Fruit fly (Drosophila melanogaster): ENCODE measurements around the gene Wnt4.

Wnt4 gene

DNA sequence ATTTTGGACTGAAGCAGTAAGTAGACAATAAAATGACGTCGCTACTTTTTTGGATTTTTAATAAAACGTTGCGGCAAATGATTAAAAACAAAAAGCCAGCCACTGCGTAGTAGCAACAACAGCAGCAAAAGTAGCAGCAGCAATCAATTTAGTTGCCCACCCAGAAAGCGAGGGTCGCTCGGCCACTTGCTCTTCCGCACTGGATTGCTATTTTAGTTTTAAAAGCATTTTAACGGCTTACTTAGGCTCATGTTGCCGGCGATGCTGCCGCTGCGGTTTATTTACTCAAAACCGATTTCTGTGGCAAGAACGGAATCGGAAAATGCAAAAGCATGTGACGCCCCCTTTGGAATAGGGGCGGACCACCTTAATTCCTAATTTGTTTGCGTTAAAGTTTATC lies 14.4 kb downstream of the Wnt4 start:
- no peak for TF ChIP-seq CG17801 (GFP tag; optimal IDR thresholded peaks at IDR 0.05; ENCODE audit: partially characterized antibody)

DNA sequence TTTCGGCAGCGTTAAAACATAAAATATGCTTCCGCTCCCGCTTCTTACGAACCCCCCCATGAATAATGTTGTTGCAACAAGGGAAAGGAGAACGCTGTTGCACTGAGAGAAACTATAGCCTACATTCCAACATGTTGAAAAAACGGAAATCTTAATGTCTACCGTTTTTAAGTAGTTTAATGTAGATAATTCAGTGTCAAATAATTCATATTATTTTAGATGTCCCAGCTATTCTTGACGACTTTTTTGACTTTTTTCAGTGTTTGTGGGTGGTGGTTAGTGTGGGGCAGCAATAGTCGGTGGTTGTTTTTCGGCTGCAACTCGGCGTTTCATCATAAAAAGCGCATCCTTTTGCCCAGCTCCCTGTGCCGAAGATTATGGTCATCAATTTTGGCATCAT lies 15.0 kb downstream of the Wnt4 start:
- TF ChIP-seq CG17801 (GFP tag; optimal IDR thresholded peaks at IDR 0.05; ENCODE audit: partially characterized antibody), result no peak

DNA sequence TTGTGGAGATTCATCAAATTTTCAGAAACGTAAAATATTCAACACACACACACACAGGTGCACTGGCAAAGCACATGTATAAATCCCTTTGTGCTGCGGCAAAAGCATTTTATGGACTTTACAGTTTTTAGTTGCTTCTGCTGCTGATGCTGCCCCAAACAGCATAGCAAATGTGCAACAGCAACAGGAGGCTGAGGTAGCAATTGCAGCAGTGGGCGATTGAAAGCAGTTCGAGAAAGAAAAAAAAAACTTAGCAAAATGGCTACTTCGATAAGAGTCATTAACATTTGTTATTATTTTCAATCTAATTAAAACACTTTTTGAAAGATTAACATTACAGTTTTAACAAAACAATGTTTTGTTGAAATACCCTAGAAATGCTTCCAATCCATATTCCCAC lies 16.7 kb downstream of the Wnt4 start:
- TF ChIP-seq CG17801 (GFP tag; optimal IDR thresholded peaks at IDR 0.05; ENCODE audit: partially characterized antibody), result no peak

DNA sequence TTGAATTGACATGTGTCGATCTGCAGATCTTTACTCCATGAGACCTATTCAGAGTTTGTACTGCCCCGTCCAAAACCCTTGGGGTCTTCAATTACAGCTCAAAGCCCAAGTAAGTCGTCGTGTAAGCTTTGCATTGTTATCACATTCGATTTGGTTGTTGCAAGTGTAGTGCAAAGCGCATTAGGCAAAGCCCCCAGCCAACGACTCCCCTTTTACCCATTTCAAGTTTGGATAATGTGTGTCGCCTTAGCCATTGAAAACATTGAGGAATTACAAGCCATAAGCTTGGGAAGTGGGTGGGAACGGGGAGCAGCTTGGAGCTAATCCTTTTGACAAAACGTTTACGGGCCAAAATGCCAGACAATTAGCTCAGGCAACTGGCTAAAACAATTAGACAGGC lies 17.5 kb downstream of the Wnt4 start:
- TF ChIP-seq CG17801 (GFP tag; optimal IDR thresholded peaks at IDR 0.05; ENCODE audit: partially characterized antibody), result no peak

- TF ChIP-seq CG17801 (GFP tag; optimal IDR thresholded peaks at IDR 0.05; ENCODE audit: partially characterized antibody), result no peak
Observed at dm6 chr2L:7258105-7258504, 18.9 kb downstream of the Wnt4 start.

DNA sequence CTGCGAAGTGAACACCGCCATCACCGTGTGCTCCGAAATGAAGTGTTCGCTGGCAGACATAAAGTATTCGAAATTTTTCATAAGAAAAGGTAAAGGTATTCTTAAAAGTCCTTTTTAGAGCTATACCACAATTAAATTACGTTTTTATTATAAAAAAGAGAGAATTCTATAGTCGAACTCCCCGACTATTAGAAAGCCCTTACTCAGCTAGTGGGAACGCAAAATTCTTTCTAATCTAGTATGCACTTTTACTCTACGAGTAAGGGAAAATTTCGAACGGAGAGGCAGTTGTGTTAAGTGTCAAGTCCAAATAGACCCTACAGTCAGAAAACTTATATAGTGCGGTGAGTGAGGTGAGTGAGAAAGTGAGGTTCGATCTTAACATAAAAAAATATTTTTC lies 19.8 kb downstream of the Wnt4 start, which contains the start of gene CG31909:
Gene CG31909, plus strand, starts transcription at position 301 of the 400 bp plus-strand sequence.
- no peak for TF ChIP-seq CG17801 (GFP tag; optimal IDR thresholded peaks at IDR 0.05; ENCODE audit: partially characterized antibody)

DNA sequence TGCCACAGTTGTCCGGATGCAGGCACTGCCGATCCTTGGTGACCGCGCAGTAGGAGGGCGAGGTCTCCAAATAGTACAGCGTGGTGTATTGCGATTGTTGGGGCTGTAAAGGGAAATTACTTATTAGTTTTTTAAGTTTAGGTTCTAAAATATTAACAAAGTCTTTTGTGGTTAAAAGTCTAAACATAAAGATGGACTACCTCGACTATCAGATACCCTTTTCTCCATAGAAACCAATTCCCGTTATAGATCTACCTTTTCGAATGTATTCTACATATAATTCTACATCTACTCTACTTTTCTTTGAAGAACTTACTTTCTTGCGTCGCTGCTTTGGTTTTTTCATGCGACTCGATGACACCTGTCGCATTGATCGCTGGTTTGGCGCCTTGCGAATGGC lies 20.8 kb downstream of the Wnt4 start:
- no peak for TF ChIP-seq CG17801 (GFP tag; optimal IDR thresholded peaks at IDR 0.05; ENCODE audit: partially characterized antibody)

- no peak for TF ChIP-seq CG17801 (GFP tag; optimal IDR thresholded peaks at IDR 0.05; ENCODE audit: partially characterized antibody)
Observed at dm6 chr2L:7254712-7255183, 22.2 kb downstream of the Wnt4 start.

- TF ChIP-seq CG17801 (GFP tag; optimal IDR thresholded peaks at IDR 0.05; ENCODE audit: partially characterized antibody), result no peak
Observed at dm6 chr2L:7252882-7253281, 24.1 kb downstream of the Wnt4 start, which contains the start of gene CG13786. Gene CG13786, minus strand, starts transcription at chr2L:7252982.

DNA sequence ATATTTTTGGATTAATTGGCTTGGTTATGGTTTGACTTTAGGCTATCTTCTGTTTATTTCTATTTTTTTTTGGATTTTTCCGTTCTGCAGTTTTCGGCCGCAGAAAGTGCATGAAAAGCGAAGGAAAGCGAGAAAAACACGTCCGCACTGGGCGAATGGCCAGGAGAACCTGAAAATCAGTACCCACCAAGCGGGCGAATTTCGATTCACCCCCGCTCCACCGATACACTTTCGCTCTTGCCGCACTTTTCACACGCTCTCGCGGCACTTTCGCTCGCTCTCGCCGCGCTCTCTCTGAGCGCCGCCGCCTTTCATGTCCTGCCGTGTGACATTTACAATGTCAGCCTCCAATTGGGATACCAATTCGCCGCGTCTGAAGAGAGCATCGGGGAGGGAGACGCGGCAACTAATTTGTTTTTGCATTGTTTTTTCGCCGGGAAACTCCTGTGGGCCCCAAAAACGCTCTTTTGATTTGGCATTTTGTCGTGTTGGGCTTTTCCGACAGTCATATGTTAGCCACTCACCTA lies 27.6 kb downstream of the Wnt4 start, which contains the start of gene Ndae1:
Gene Ndae1, minus strand, starts transcription at position 51 of the 527 bp plus-strand sequence.
- TF ChIP-seq CG17801 (GFP tag; optimal IDR thresholded peaks at IDR 0.05; ENCODE audit: partially characterized antibody), result no peak

DNA sequence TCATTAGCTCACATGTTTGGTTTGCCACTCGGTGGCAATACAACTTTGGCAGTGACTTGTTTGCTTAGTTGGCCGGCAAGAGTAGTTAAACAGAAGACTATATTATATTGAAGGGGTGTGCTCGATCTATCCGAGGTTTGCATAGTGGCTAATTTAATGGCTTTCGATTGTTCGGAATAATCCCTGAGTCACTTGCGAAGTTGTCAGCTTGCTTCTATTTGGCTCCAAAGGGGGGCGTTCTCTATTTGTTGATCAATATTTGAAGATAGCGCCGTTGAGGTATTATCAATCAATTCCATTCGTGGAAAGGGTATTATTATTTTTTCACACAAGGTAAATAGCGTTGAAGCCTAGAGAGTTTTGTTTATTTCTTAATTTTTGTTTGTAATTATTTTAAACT lies 28.9 kb downstream of the Wnt4 start:
- no peak for TF ChIP-seq CG17801 (GFP tag; optimal IDR thresholded peaks at IDR 0.05; ENCODE audit: partially characterized antibody)

dm6 chr2L:7242240-7242793 lies 34.7 kb downstream of the Wnt4 start:
- no peak for TF ChIP-seq CG17801 (GFP tag; optimal IDR thresholded peaks at IDR 0.05; ENCODE audit: partially characterized antibody)

- no peak for TF ChIP-seq CG17801 (GFP tag; optimal IDR thresholded peaks at IDR 0.05; ENCODE audit: partially characterized antibody)
Observed at dm6 chr2L:7241499-7241898, 35.5 kb downstream of the Wnt4 start.

DNA sequence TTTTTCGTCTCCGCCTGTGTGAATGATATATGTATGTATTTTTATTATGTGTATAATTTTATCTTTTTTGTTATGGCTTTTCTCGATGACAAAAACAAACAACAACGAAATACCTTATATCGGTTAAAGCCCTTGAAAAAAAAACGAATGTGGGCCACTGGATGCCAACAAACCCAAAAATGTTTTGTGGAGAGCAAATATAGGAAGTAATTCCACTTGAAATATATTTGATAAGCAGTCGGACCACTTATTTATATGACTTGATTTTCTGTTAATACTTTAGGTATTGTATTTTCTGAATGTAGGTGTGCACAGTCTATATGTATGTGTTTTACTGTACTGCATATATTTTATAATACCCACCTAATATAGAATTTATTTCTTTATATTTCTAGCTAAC lies 36.0 kb downstream of the Wnt4 start:
- TF ChIP-seq CG17801 (GFP tag; optimal IDR thresholded peaks at IDR 0.05; ENCODE audit: partially characterized antibody), result no peak

DNA sequence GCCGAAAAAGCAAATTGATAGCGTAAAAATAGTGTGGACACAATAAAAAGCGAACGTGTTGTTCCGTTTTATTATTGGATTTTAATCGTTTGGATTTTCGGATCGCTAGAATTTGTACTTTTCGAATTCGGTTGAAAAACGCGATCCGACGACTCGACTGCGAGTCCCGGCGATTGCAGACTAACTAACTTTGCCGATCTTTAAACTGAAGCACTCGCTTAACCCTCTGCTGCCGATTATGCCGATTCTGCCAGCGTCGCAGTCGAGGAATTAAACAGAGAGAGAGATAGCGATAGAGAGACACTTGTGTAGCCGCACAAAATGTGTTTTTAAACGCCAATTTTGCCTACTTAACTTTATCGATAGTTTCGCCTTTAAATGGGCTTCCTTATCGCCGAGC lies 36.7 kb downstream of the Wnt4 start:
- no peak for TF ChIP-seq CG17801 (GFP tag; optimal IDR thresholded peaks at IDR 0.05; ENCODE audit: partially characterized antibody)

- peak; percentile 5 for TF ChIP-seq CG17801 (GFP tag; optimal IDR thresholded peaks at IDR 0.05; ENCODE audit: partially characterized antibody)
Observed at dm6 chr2L:7239310-7239709, 37.7 kb downstream of the Wnt4 start.

DNA sequence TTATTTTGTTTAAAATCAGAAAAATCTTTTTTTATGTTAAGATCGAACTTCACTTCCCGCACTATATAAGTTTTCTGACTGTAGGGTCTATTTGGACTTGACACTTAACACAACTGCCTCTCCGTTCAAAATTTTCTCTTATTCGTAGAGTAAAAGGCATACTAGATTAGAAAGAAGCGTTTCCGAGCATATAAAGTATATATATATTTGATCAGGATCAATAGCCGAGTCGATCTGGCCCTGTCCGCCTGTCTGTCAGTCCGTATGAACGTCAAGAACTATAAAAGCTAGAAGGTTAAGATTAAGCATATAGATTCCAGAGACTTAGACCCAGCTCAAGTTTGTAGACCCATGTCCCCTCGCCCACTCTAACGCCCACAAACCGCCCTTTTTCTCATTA lies 44.3 kb downstream of the Wnt4 start, which contains the start of gene CG43800:
Gene CG43800, minus strand, starts transcription at position 101 of the 400 bp plus-strand sequence.
- TF ChIP-seq CG17801 (GFP tag; optimal IDR thresholded peaks at IDR 0.05; ENCODE audit: partially characterized antibody), result no peak
